Fruit fly (Drosophila melanogaster) whole organism, wandering third instar larva: Measurements from ENCODE around the gene dre4.

ENCODE experiments used
- Abd-B ChIP-seq: fragments of >200 bp; optimal IDR thresholded peaks from 2 replicates; lab custom pipeline; 2017; ENCODE audit warnings: missing biosample characterization, missing genetic modification characterization
- CG32264 ChIP-seq: fragments of 200-800 bp; sonication (Bioruptor generic); optimal IDR thresholded peaks from 2 replicates; lab custom pipeline; 2016; ENCODE audit warnings: missing biosample characterization, missing genetic modification characterization
- CG9705 ChIP-seq: fragments of 200-800 bp; sonication (Bioruptor generic); optimal IDR thresholded peaks from 2 replicates; lab custom pipeline; 2018; ENCODE audit warnings: missing biosample characterization, mild to moderate bottlenecking, missing genetic modification characterization
- CrebA ChIP-seq: fragments of 200-800 bp; sonication (Bioruptor generic); optimal IDR thresholded peaks from 2 replicates; lab custom pipeline; 2016; ENCODE audit warnings: missing biosample characterization, mild to moderate bottlenecking, missing genetic modification characterization, borderline replicate concordance
- Dfd ChIP-seq: fragments of >200 bp; optimal IDR thresholded peaks from 2 replicates; lab custom pipeline; 2017; ENCODE audit warnings: missing biosample characterization, missing genetic modification characterization
- Dif ChIP-seq: fragments of 200-275, 200-300 bp; sonication (Bioruptor generic); optimal IDR thresholded peaks from 2 replicates; lab custom pipeline; 2018; ENCODE audit warnings: missing biosample characterization, missing genetic modification characterization; ENCODE audit not compliant: partially characterized antibody
- GATAd ChIP-seq: sonication (Bioruptor generic); optimal IDR thresholded peaks from 2 replicates; lab custom pipeline; 2016; ENCODE audit warnings: missing biosample characterization, missing genetic modification characterization
- HLH106 ChIP-seq: fragments of 200-800 bp; optimal IDR thresholded peaks from 3 replicates; lab custom pipeline; 2019; ENCODE audit warnings: missing biosample characterization, mild to moderate bottlenecking, missing genetic modification characterization, moderate library complexity
- Hnf4 ChIP-seq: fragments of 200-800 bp; sonication (Bioruptor generic); optimal IDR thresholded peaks from 2 replicates; lab custom pipeline; 2016; ENCODE audit warnings: missing biosample characterization, mild to moderate bottlenecking, missing genetic modification characterization
- Hr78 ChIP-seq: fragments of >200 bp; optimal IDR thresholded peaks from 2 replicates; lab custom pipeline; 2017; ENCODE audit warnings: missing biosample characterization, missing genetic modification characterization
- Hr83 ChIP-seq: fragments of 200-300 bp; sonication (Bioruptor generic); optimal IDR thresholded peaks from 2 replicates; lab custom pipeline; 2016; ENCODE audit warnings: missing biosample characterization, mild to moderate bottlenecking, missing genetic modification characterization, moderate library complexity; ENCODE audit not compliant: poor library complexity, severe bottlenecking
- Jra ChIP-seq: sonication (Bioruptor generic); optimal IDR thresholded peaks from 2 replicates; lab custom pipeline; 2016; ENCODE audit warnings: missing biosample characterization, missing genetic modification characterization
- Mio ChIP-seq: sonication (Bioruptor generic); optimal IDR thresholded peaks from 2 replicates; lab custom pipeline; 2016; ENCODE audit warnings: missing biosample characterization, missing genetic modification characterization
- N ChIP-seq: fragments of >200 bp; optimal IDR thresholded peaks from 2 replicates; lab custom pipeline; 2018; ENCODE audit warnings: missing biosample characterization, missing external identifiers, missing genetic modification characterization
- OdsH ChIP-seq: fragments of 200-800 bp; sonication (Bioruptor generic); optimal IDR thresholded peaks from 2 replicates; lab custom pipeline; 2016; ENCODE audit warnings: missing biosample characterization, mild to moderate bottlenecking, missing genetic modification characterization
- Rel ChIP-seq, 2 experiments: fragments of 200-800 bp; sonication (Bioruptor generic) in 1 of 2; optimal IDR thresholded peaks; 2 replicates in 1 of 2; 3 replicates in 1 of 2; lab custom pipeline; 2016 to 2019; ENCODE audit warnings: mild to moderate bottlenecking in 2 of 2, missing biosample characterization in 2 of 2, missing genetic modification characterization in 2 of 2, moderate library complexity in 1 of 2
- Sp1 ChIP-seq: fragments of 200-800 bp; sonication (Bioruptor generic); optimal IDR thresholded peaks from 3 replicates; lab custom pipeline; 2019; ENCODE audit warnings: missing biosample characterization, mild to moderate bottlenecking, missing genetic modification characterization, moderate library complexity
- Vsx2 ChIP-seq: fragments of 200-300, 225-300 bp; sonication (Bioruptor generic); optimal IDR thresholded peaks from 2 replicates; lab custom pipeline; 2018; ENCODE audit warnings: missing biosample characterization, missing genetic modification characterization; ENCODE audit not compliant: partially characterized antibody
- br ChIP-seq: fragments of 200-800 bp; sonication (Bioruptor generic); optimal IDR thresholded peaks from 2 replicates; lab custom pipeline; 2016; ENCODE audit warnings: missing biosample characterization, missing genetic modification characterization
- brk ChIP-seq: fragments of 200-800 bp; sonication (Bioruptor generic); optimal IDR thresholded peaks from 2 replicates; lab custom pipeline; 2016; ENCODE audit warnings: missing biosample characterization, mild to moderate bottlenecking, missing genetic modification characterization
- dl ChIP-seq, 2 experiments: fragments of 175-275, 200-275 bp in 1 of 2; fragments of 200-275 bp in 1 of 2; sonication (Bioruptor generic); optimal IDR thresholded peaks; lab custom pipeline; 2018; ENCODE audit warnings: mild to moderate bottlenecking in 2 of 2, missing biosample characterization in 2 of 2, missing genetic modification characterization in 2 of 2, moderate library complexity in 2 of 2; ENCODE audit not compliant: partially characterized antibody in 2 of 2, insufficient read depth in 1 of 2
- dmrt93B ChIP-seq: fragments of 200-800 bp; sonication (Bioruptor generic); optimal IDR thresholded peaks from 2 replicates; lab custom pipeline; 2018; ENCODE audit warnings: missing biosample characterization, mild to moderate bottlenecking, missing genetic modification characterization
- dsf ChIP-seq: sonication (Bioruptor generic); optimal IDR thresholded peaks from 2 replicates; lab custom pipeline; 2016; ENCODE audit warnings: missing biosample characterization, missing genetic modification characterization, borderline replicate concordance
- ey ChIP-seq: fragments of 200-800 bp; sonication (Bioruptor generic); optimal IDR thresholded peaks from 2 replicates; lab custom pipeline; 2016; ENCODE audit warnings: missing biosample characterization, missing genetic modification characterization
- foxo ChIP-seq, 2 experiments: fragments of 200-800 bp; sonication (Bioruptor generic); optimal IDR thresholded peaks; 2 replicates in 1 of 2; 3 replicates in 1 of 2; lab custom pipeline; 2016 to 2017; ENCODE audit warnings: missing biosample characterization in 2 of 2, missing genetic modification characterization in 2 of 2
- h ChIP-seq: fragments of 200-800 bp; sonication (Bioruptor generic); optimal IDR thresholded peaks from 3 replicates; lab custom pipeline; 2016; ENCODE audit warnings: missing biosample characterization, mild to moderate bottlenecking, missing genetic modification characterization
- jim ChIP-seq: fragments of 175-275, 200-325 bp; sonication (Bioruptor generic); optimal IDR thresholded peaks from 2 replicates; lab custom pipeline; 2016; ENCODE audit warnings: missing biosample characterization, mild to moderate bottlenecking, missing genetic modification characterization
- lola ChIP-seq: fragments of >200 bp; optimal IDR thresholded peaks from 2 replicates; lab custom pipeline; 2017; ENCODE audit warnings: missing biosample characterization, missing genetic modification characterization
- pan ChIP-seq: fragments of >200 bp; optimal IDR thresholded peaks from 2 replicates; lab custom pipeline; 2017
- psq ChIP-seq: fragments of 200-800 bp; sonication (Bioruptor generic); optimal IDR thresholded peaks from 3 replicates; lab custom pipeline; 2017; ENCODE audit warnings: missing biosample characterization, mild to moderate bottlenecking, missing genetic modification characterization, moderate library complexity
- rgr ChIP-seq: fragments of 200-800 bp; sonication (Bioruptor generic); optimal IDR thresholded peaks from 3 replicates; lab custom pipeline; 2016; ENCODE audit warnings: missing biosample characterization, mild to moderate bottlenecking, missing genetic modification characterization
- sage ChIP-seq: fragments of 200-800 bp; sonication (Bioruptor generic); optimal IDR thresholded peaks from 2 replicates; lab custom pipeline; 2016; ENCODE audit warnings: missing biosample characterization, mild to moderate bottlenecking, missing genetic modification characterization
- sv ChIP-seq: fragments of 200-800 bp; sonication (Bioruptor generic); optimal IDR thresholded peaks from 3 replicates; lab custom pipeline; 2016; ENCODE audit warnings: missing biosample characterization, missing genetic modification characterization
- tai ChIP-seq: sonication (Bioruptor generic); optimal IDR thresholded peaks from 2 replicates; lab custom pipeline; 2016; ENCODE audit warnings: missing biosample characterization, missing genetic modification characterization
- usp ChIP-seq: fragments of >200 bp; optimal IDR thresholded peaks from 2 replicates; lab custom pipeline; 2017; ENCODE audit warnings: missing biosample characterization, missing genetic modification characterization
- woc ChIP-seq: sonication (Bioruptor generic); optimal IDR thresholded peaks from 2 replicates; lab custom pipeline; 2016; ENCODE audit warnings: missing biosample characterization, mild to moderate bottlenecking, missing genetic modification characterization

Gene dre4

dm6 chr3L:1876215-1876625, at the start of gene dre4:
TSS of gene dre4 (minus strand) at chr3L:1876312.
- TF ChIP-seq lola (GFP tag; lab: Kevin White, UChicago): no peak
- peak; percentile 9 for TF ChIP-seq br (GFP tag; lab: Kevin White, UChicago)
- TF ChIP-seq h (GFP tag; lab: Kevin White, UChicago): peak; percentile 65
- TF ChIP-seq pan (lab: Kevin White, UChicago): no peak
- no peak for TF ChIP-seq GATAd (GFP tag; lab: Kevin White, UChicago)
- peak in 1 of 2 experiments; percentile 66 for TF ChIP-seq foxo (GFP tag; optimal IDR thresholded peaks at IDR 0.05; lab: Kevin White, UChicago)
- no peak for TF ChIP-seq woc (GFP tag; lab: Kevin White, UChicago)
- TF ChIP-seq rgr (GFP tag; lab: Kevin White, UChicago): peak; percentile 59
- no peak for TF ChIP-seq jim (GFP tag; lab: Kevin White, UChicago)
- no peak for TF ChIP-seq dl (GFP tag; optimal IDR thresholded peaks at IDR 0.05; lab: Kevin White, UChicago; ENCODE audit: insufficient read depth in 1 of 2, partially characterized antibody in 2 of 2)
- TF ChIP-seq CG32264 (GFP tag; lab: Kevin White, UChicago): no peak
- TF ChIP-seq sv (GFP tag; lab: Kevin White, UChicago): peak; percentile 61
- TF ChIP-seq Hnf4: no peak
- peak; percentile 43 for TF ChIP-seq ey
- no peak for TF ChIP-seq CrebA (GFP tag; lab: Kevin White, UChicago)
- no peak for TF ChIP-seq usp (GFP tag; lab: Kevin White, UChicago)
- peak; percentile 35 for TF ChIP-seq Sp1 (GFP tag; lab: Kevin White, UChicago)
- TF ChIP-seq tai (GFP tag; lab: Kevin White, UChicago): no peak
- no peak for TF ChIP-seq dsf (GFP tag; lab: Kevin White, UChicago)
- no peak for TF ChIP-seq Dif (GFP tag; lab: Kevin White, UChicago)
- no peak for TF ChIP-seq CG9705 (GFP tag; lab: Kevin White, UChicago)
- TF ChIP-seq Hr83: no peak
- no peak for TF ChIP-seq sage
- TF ChIP-seq OdsH (GFP tag; lab: Kevin White, UChicago): peak; percentile 61
- TF ChIP-seq psq (GFP tag; lab: Kevin White, UChicago): peak; percentile 37
- TF ChIP-seq brk: no peak
- TF ChIP-seq dmrt93B (GFP tag; lab: Kevin White, UChicago): peak; percentile 7
- no peak for TF ChIP-seq N (GFP tag; lab: Kevin White, UChicago)
- TF ChIP-seq Abd-B: no peak
- TF ChIP-seq Dfd (GFP tag; lab: Kevin White, UChicago): no peak
- TF ChIP-seq Mio (GFP tag; lab: Kevin White, UChicago): no peak
- TF ChIP-seq HLH106 (tag; lab: Kevin White, UChicago): peak; percentile 36

dm6 chr3L:1920943-1921342, 44.8 kb upstream of the dre4 start, which contains the start of gene Dbx:
TSS of gene Dbx (plus strand) at chr3L:1921307.
- no peak for TF ChIP-seq brk
- no peak for TF ChIP-seq Hr78 (GFP tag; lab: Kevin White, UChicago)
- no peak for TF ChIP-seq br (GFP tag; lab: Kevin White, UChicago)
- no peak for TF ChIP-seq CrebA (GFP tag; lab: Kevin White, UChicago)
- TF ChIP-seq usp (GFP tag; lab: Kevin White, UChicago): no peak
- no peak for TF ChIP-seq N (GFP tag; lab: Kevin White, UChicago)
- no peak for TF ChIP-seq ey
- no peak for TF ChIP-seq Jra (GFP tag; lab: Kevin White, UChicago)
- no peak for TF ChIP-seq Hnf4
- TF ChIP-seq Vsx2: no peak
- TF ChIP-seq Rel (GFP tag; optimal IDR thresholded peaks at IDR 0.05; lab: Kevin White, UChicago): no peak
- no peak for TF ChIP-seq Rel (tag; optimal IDR thresholded peaks at IDR 0.05; lab: Kevin White, UChicago)

- no peak for TF ChIP-seq CrebA (GFP tag; lab: Kevin White, UChicago)
- no peak for TF ChIP-seq br (GFP tag; lab: Kevin White, UChicago)
- no peak for TF ChIP-seq sage
- no peak for TF ChIP-seq Hnf4
- no peak for TF ChIP-seq ey
Measured at dm6 chr3L:1920051-1920450, 43.9 kb upstream of the dre4 start.
